Worm (Caenorhabditis elegans) whole organism, L1 larva: Measurements from ENCODE around the gene F20A1.8.

Experiments used
- fkh-10 ChIP-seq: sonication (generic microtip); optimal IDR thresholded peaks from 2 replicates; lab custom pipeline; 2017; ENCODE audit warnings: missing biosample characterization, missing genetic modification reagents, missing genetic modification characterization
- grh-1 ChIP-seq: fragments of 200-800 bp; sonication (Bioruptor generic); IDR thresholded peaks from 2 replicates; pipeline ENCODE4 v1.3.6; 2022; ENCODE audit warnings: missing genetic modification reagents, missing genetic modification characterization, missing compliant biosample characterization
- jun-1 ChIP-seq: fragments of 150-350 bp; optimal IDR thresholded peaks from 2 replicates; lab custom pipeline; 2014; ENCODE audit warnings: missing biosample characterization, missing genetic modification reagents, missing genetic modification characterization
- unc-30 ChIP-seq: sonication (generic microtip); optimal IDR thresholded peaks from 2 replicates; lab custom pipeline; 2017; ENCODE audit warnings: missing biosample characterization, missing genetic modification characterization

DNA sequence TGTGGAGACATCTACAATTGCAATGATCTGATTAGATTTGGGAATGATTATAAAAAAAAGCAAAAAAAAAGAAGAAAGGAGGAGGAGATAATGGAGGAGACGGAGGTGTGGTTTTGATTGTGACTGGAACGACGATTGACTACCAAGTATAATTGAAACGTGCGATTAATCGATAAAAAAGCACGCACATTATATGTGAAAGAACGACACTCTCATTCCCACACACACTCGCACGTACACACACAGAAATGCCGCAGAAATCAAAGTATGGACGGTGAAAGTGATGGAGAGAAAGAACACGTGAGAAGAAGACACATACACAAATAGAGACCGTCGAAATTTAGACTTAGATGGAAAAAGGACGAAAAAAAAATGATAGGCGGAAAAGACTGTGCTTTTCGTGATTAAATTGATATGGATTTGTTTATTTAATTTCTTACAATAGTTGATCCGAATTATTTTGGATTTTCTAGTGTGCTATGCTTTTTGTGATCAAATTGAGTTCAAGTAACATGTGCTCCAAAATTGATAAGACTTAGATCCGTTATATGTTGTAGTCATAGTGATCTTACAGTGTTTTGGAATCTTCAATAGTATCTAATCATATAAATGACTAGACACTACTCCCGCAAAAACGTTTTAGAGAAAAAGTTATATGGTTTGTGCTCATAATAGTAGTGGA is 46.4 kb upstream of the F20A1.8 start, which contains the start of gene nhr-135:
- TF ChIP-seq unc-30 (no peak), fkh-10 (GFP tag; lab: Kevin White, UChicago) (no peak), grh-1 (GFP tag; lab: Robert Waterston, UW) (no peak), jun-1 (tag; lab: Kevin White, UChicago) (no peak)
